Worm (Caenorhabditis elegans): ENCODE measurements around the gene ZK418.11.

- TF ChIP-seq ama-1 (optimal IDR thresholded peaks at IDR 0.05) (no peak), egl-27 (tag; optimal IDR thresholded peaks at IDR 0.05) (no peak), snpc-4 (tag; optimal IDR thresholded peaks at IDR 0.05) (no peak), nhr-76 (tag; optimal IDR thresholded peaks at IDR 0.05) (no peak)
Observed at ce11 chrIII:7114952-7115488, 14.9 kb downstream of the ZK418.11 start, which contains the start of gene nhr-10.
